Worm (Caenorhabditis elegans) whole organism, late embryonic: ENCODE results near the gene klp-7.

Experiments
- ceh-6 ChIP-seq: fragments of 200-800 bp; sonication (Bioruptor generic); optimal IDR thresholded peaks from 2 replicates; lab custom pipeline; 2018; ENCODE audit warnings: mild to moderate bottlenecking, missing genetic modification characterization, missing compliant biosample characterization
- fax-1 ChIP-seq: sonication (generic microtip); optimal IDR thresholded peaks from 2 replicates; lab custom pipeline; 2016; ENCODE audit warnings: missing genotype, missing genetic modification characterization, missing compliant biosample characterization
- fkh-10 ChIP-seq: fragments of 150-350 bp; optimal IDR thresholded peaks from 2 replicates; lab custom pipeline; 2014; ENCODE audit warnings: missing biosample characterization, missing genetic modification reagents, missing genetic modification characterization
- fkh-6 ChIP-seq: sonication (generic microtip); optimal IDR thresholded peaks from 2 replicates; lab custom pipeline; 2016; ENCODE audit warnings: missing genetic modification characterization, missing compliant biosample characterization
- hlh-6 ChIP-seq: sonication (generic microtip); optimal IDR thresholded peaks from 2 replicates; lab custom pipeline; 2016; ENCODE audit warnings: missing genotype, missing genetic modification characterization, missing compliant biosample characterization
- lim-6 ChIP-seq: sonication (generic microtip); optimal IDR thresholded peaks from 2 replicates; lab custom pipeline; 2016; ENCODE audit warnings: missing genetic modification characterization, missing compliant biosample characterization
- nhr-11 ChIP-seq: fragments of 150-350 bp; optimal IDR thresholded peaks from 2 replicates; lab custom pipeline; 2014; ENCODE audit warnings: missing biosample characterization, missing genetic modification characterization
- pha-4 ChIP-seq: fragments of 150-350 bp; optimal IDR thresholded peaks from 2 replicates; lab custom pipeline; 2018; ENCODE audit warnings: missing biosample characterization, missing genetic modification reagents, missing genetic modification characterization
- rnt-1 ChIP-seq: sonication (generic microtip); optimal IDR thresholded peaks from 2 replicates; lab custom pipeline; 2016; ENCODE audit warnings: missing genetic modification characterization, missing compliant biosample characterization
- unc-3 ChIP-seq, 2 experiments: fragments of 200-800 bp in 1 of 2; sonication (Bioruptor generic) in 1 of 2; sonication (generic microtip) in 1 of 2; conservative IDR thresholded peaks in 1 of 2; optimal IDR thresholded peaks in 1 of 2; 2 replicates each; pipeline versions ENCODE4 v1.3.6 to Lab custom; 2016 to 2022; ENCODE audit warnings: missing compliant biosample characterization in 2 of 2, missing genetic modification characterization in 2 of 2, missing genetic modification reagents in 1 of 2
- unc-55 ChIP-seq: sonication (generic microtip); optimal IDR thresholded peaks from 2 replicates; lab custom pipeline; 2017; ENCODE audit warnings: missing biosample characterization, missing genetic modification reagents, missing genetic modification characterization
- unc-86 ChIP-seq: sonication (generic microtip); optimal IDR thresholded peaks from 2 replicates; lab custom pipeline; 2016; ENCODE audit warnings: missing genetic modification characterization, missing compliant biosample characterization

DNA sequence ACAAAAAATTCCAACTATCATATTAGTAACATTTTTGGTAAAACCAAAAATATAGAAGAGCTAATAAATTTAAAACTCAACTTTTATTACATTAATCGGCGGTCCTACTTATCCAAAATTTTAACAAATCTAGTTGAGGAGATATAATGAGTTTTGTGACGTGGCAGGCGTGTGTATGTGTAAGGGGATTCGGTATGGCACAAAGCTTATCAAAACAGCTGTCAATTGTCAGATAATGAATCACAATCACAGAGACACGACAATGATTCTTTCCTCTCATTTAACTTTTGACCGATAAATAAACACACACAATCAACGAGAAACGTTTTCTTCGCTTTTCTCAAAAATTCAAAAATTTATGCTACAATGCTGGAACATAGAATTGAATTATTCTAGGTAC lies 3.7 kb upstream of the klp-7 start, which contains the start of gene K11D9.3:
- TF ChIP-seq fkh-10 (GFP tag; lab: Kevin White, UChicago): no peak
- TF ChIP-seq unc-3 (GFP tag; conservative IDR thresholded peaks at IDR 0.05; lab: Robert Waterston, UW): no peak
- TF ChIP-seq unc-3 (tag; optimal IDR thresholded peaks at IDR 0.05; lab: Kevin White, UChicago): no peak
- TF ChIP-seq unc-86 (tag; lab: Kevin White, UChicago): no peak
- no peak for TF ChIP-seq hlh-6 (tag; lab: Kevin White, UChicago)
- TF ChIP-seq ceh-6: no peak
- no peak for TF ChIP-seq rnt-1 (tag; lab: Kevin White, UChicago)
- no peak for TF ChIP-seq lim-6
- TF ChIP-seq pha-4 (tag; lab: Kevin White, UChicago): no peak
- no peak for TF ChIP-seq nhr-11
- TF ChIP-seq fax-1 (tag; lab: Kevin White, UChicago): no peak
- no peak for TF ChIP-seq unc-55
- TF ChIP-seq fkh-6 (tag; lab: Kevin White, UChicago): no peak
